Worm (Caenorhabditis elegans) whole organism, L3 larva: ENCODE results near the gene ser-1.
A peak's percentile ranks its signal among the peaks of the same experiment; 100 is the strongest.

Source experiments
- R02D3.7 ChIP-seq: fragments of 150-350 bp; optimal IDR thresholded peaks from 2 replicates; lab custom pipeline; 2014; ENCODE audit warnings: missing biosample characterization, missing genetic modification characterization
- ZK546.5 ChIP-seq: sonication (generic microtip); optimal IDR thresholded peaks from 2 replicates; lab custom pipeline; 2017; ENCODE audit warnings: missing biosample characterization, missing genetic modification characterization
- aly-2 ChIP-seq: fragments of 150-350 bp; optimal IDR thresholded peaks from 2 replicates; lab custom pipeline; 2014; ENCODE audit warnings: missing biosample characterization, missing genetic modification characterization
- ama-1 ChIP-seq: fragments of 150-350 bp; optimal IDR thresholded peaks from 2 replicates; lab custom pipeline; 2018
- ceh-16 ChIP-seq: sonication (generic microtip); optimal IDR thresholded peaks from 2 replicates; lab custom pipeline; 2017; ENCODE audit warnings: missing biosample characterization, missing genetic modification characterization
- ceh-28 ChIP-seq: fragments of 150-350 bp; optimal IDR thresholded peaks from 2 replicates; lab custom pipeline; 2014; ENCODE audit warnings: missing biosample characterization, missing genetic modification reagents, missing genetic modification characterization
- ceh-82 ChIP-seq: fragments of 150-350 bp; optimal IDR thresholded peaks from 2 replicates; lab custom pipeline; 2014; ENCODE audit warnings: missing biosample characterization, missing genetic modification characterization
- ceh-9 ChIP-seq: sonication (generic microtip); optimal IDR thresholded peaks from 2 replicates; lab custom pipeline; 2018; ENCODE audit warnings: missing biosample characterization, missing genetic modification characterization
- egl-27 ChIP-seq: sonication (generic microtip); optimal IDR thresholded peaks from 4 replicates; lab custom pipeline; 2017; ENCODE audit warnings: missing biosample characterization, missing genetic modification reagents, missing genetic modification characterization
- egl-5 ChIP-seq: fragments of 150-350 bp; optimal IDR thresholded peaks from 2 replicates; lab custom pipeline; 2017; ENCODE audit warnings: missing biosample characterization, missing genetic modification reagents, missing genetic modification characterization, inconsistent platforms
- elt-1 ChIP-seq: fragments of 150-350 bp; optimal IDR thresholded peaks from 2 replicates; lab custom pipeline; 2014; ENCODE audit warnings: missing biosample characterization, missing genetic modification characterization
- elt-2 ChIP-seq: sonication (generic microtip); optimal IDR thresholded peaks from 2 replicates; lab custom pipeline; 2016; ENCODE audit warnings: missing genetic modification reagents, mild to moderate bottlenecking, missing genetic modification characterization, missing compliant biosample characterization
- elt-3 ChIP-seq, 3 experiments: fragments of 150-350 bp in 1 of 3; sonication (generic microtip) in 2 of 3; optimal IDR thresholded peaks; 2 replicates in 2 of 3; 4 replicates in 1 of 3; lab custom pipeline; 2014 to 2017; ENCODE audit warnings: missing biosample characterization in 3 of 3, missing genetic modification characterization in 3 of 3
- eor-1 ChIP-seq, 2 experiments: fragments of 150-350 bp; optimal IDR thresholded peaks; 2 replicates each; lab custom pipeline; 2014 to 2018; ENCODE audit warnings: missing biosample characterization in 2 of 2, missing genetic modification characterization in 2 of 2
- fkh-10 ChIP-seq: sonication (generic microtip); optimal IDR thresholded peaks from 2 replicates; lab custom pipeline; 2017; ENCODE audit warnings: missing biosample characterization, missing genetic modification reagents, missing genetic modification characterization
- fkh-2 ChIP-seq: fragments of 150-350 bp; optimal IDR thresholded peaks from 2 replicates; lab custom pipeline; 2014; ENCODE audit warnings: missing biosample characterization, missing genetic modification reagents, missing genetic modification characterization
- fos-1 ChIP-seq: fragments of 150-350 bp; optimal IDR thresholded peaks from 2 replicates; lab custom pipeline; 2014; ENCODE audit warnings: missing biosample characterization, missing genetic modification characterization
- hmg-11 ChIP-seq: sonication (generic microtip); optimal IDR thresholded peaks from 2 replicates; lab custom pipeline; 2016; ENCODE audit warnings: missing genetic modification characterization, missing compliant biosample characterization
- jun-1 ChIP-seq: fragments of 150-350 bp; optimal IDR thresholded peaks from 2 replicates; lab custom pipeline; 2014; ENCODE audit warnings: missing biosample characterization, missing genetic modification reagents, missing genetic modification characterization
- lin-15B ChIP-seq: fragments of 150-350 bp; optimal IDR thresholded peaks from 2 replicates; lab custom pipeline; 2014; ENCODE audit warnings: missing biosample characterization, missing genetic modification characterization
- lin-39 ChIP-seq: fragments of 150-350 bp; optimal IDR thresholded peaks from 2 replicates; lab custom pipeline; 2018; ENCODE audit warnings: missing biosample characterization, missing genetic modification reagents, missing genetic modification characterization
- lsy-12 ChIP-seq: sonication (generic microtip); optimal IDR thresholded peaks from 2 replicates; lab custom pipeline; 2016; ENCODE audit warnings: mild to moderate bottlenecking, missing genetic modification characterization, missing compliant biosample characterization
- mdl-1 ChIP-seq: fragments of 150-350 bp; optimal IDR thresholded peaks from 2 replicates; lab custom pipeline; 2014; ENCODE audit warnings: missing biosample characterization, missing genetic modification characterization
- mml-1 ChIP-seq: fragments of 150-350 bp; sonication (generic microtip); optimal IDR thresholded peaks from 3 replicates; lab custom pipeline; 2014; ENCODE audit warnings: missing biosample characterization, missing genetic modification characterization
- nfya-1 ChIP-seq: sonication (generic microtip); optimal IDR thresholded peaks from 2 replicates; lab custom pipeline; 2017; ENCODE audit warnings: missing genetic modification characterization, mild to moderate bottlenecking, missing compliant biosample characterization, antibody characterized with exemption, moderate library complexity; ENCODE audit not compliant: insufficient read depth
- nhr-23 ChIP-seq: fragments of 150-350 bp; optimal IDR thresholded peaks from 2 replicates; lab custom pipeline; 2014; ENCODE audit warnings: missing biosample characterization, missing genetic modification reagents, missing genetic modification characterization
- nhr-237 ChIP-seq: fragments of 150-350 bp; optimal IDR thresholded peaks from 2 replicates; lab custom pipeline; 2014; ENCODE audit warnings: missing biosample characterization, missing genetic modification characterization
- nhr-25 ChIP-seq: sonication (generic microtip); optimal IDR thresholded peaks from 2 replicates; lab custom pipeline; 2017; ENCODE audit warnings: missing biosample characterization, missing genetic modification characterization
- nhr-28 ChIP-seq: fragments of 150-350 bp; optimal IDR thresholded peaks from 2 replicates; lab custom pipeline; 2014; ENCODE audit warnings: missing biosample characterization, missing genetic modification characterization
- nhr-43 ChIP-seq: sonication (generic microtip); optimal IDR thresholded peaks from 2 replicates; lab custom pipeline; 2016; ENCODE audit warnings: mild to moderate bottlenecking, missing genetic modification characterization, missing compliant biosample characterization; ENCODE audit not compliant: poor library complexity, severe bottlenecking
- nhr-67 ChIP-seq: fragments of 150-350 bp; optimal IDR thresholded peaks from 2 replicates; lab custom pipeline; 2014; ENCODE audit warnings: missing biosample characterization, missing genetic modification characterization
- nhr-77 ChIP-seq: fragments of 150-350 bp; optimal IDR thresholded peaks from 2 replicates; lab custom pipeline; 2014; ENCODE audit warnings: missing biosample characterization, missing genetic modification characterization
- pha-4 ChIP-seq: fragments of 150-350 bp; optimal IDR thresholded peaks from 2 replicates; lab custom pipeline; 2014; ENCODE audit warnings: missing biosample characterization, missing genetic modification reagents, missing genetic modification characterization
- pqm-1 ChIP-seq: fragments of 150-350 bp; optimal IDR thresholded peaks from 2 replicates; lab custom pipeline; 2017; ENCODE audit warnings: missing biosample characterization, missing genetic modification characterization, inconsistent platforms
- sea-2 ChIP-seq: fragments of 150-350 bp; sonication (generic microtip); optimal IDR thresholded peaks from 4 replicates; lab custom pipeline; 2014; ENCODE audit warnings: missing biosample characterization, missing genetic modification reagents, missing genetic modification characterization
- snpc-4 ChIP-seq: fragments of 150-350 bp; optimal IDR thresholded peaks from 2 replicates; lab custom pipeline; 2014; ENCODE audit warnings: missing biosample characterization, missing genetic modification characterization
- tbx-2 ChIP-seq: sonication (generic microtip); optimal IDR thresholded peaks from 2 replicates; lab custom pipeline; 2016; ENCODE audit warnings: mild to moderate bottlenecking, missing genetic modification characterization, missing compliant biosample characterization
- unc-62 ChIP-seq: fragments of 150-350 bp; sonication (generic microtip); optimal IDR thresholded peaks from 4 replicates; lab custom pipeline; 2014; ENCODE audit warnings: missing biosample characterization, missing genetic modification reagents, missing genetic modification characterization
- zag-1 ChIP-seq: fragments of 150-350 bp; optimal IDR thresholded peaks from 2 replicates; lab custom pipeline; 2014; ENCODE audit warnings: missing biosample characterization, missing genetic modification characterization
- ztf-11 ChIP-seq: fragments of 150-350 bp; optimal IDR thresholded peaks from 2 replicates; lab custom pipeline; 2014; ENCODE audit warnings: missing biosample characterization, missing genetic modification characterization
- ztf-4 ChIP-seq: fragments of 150-350 bp; optimal IDR thresholded peaks from 2 replicates; lab custom pipeline; 2014; ENCODE audit warnings: missing biosample characterization, missing genetic modification characterization

The ser-1 gene

DNA sequence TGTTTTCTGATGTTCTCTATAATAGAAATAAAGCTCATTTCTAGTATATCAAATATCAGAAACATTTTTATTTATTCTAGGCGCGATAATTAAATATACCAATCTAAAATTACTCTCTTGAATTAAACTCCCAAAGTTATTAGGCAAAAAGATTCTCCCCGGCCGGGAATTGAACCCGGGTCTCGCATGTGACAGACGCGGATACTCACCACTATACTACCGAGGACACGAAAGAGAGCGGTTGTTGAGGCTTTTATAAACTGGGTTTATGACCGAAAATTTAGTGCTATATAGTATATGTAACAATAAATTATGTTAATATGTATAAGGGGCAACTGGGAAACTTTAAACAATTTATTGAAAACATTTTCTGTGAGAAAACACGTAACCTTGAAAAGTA is 25.0 kb downstream of the ser-1 start (continued):
- no peak for TF ChIP-seq ceh-16 (tag; lab: Kevin White, UChicago)
- TF ChIP-seq mml-1 (tag; lab: Kevin White, UChicago): no peak
- TF ChIP-seq egl-5 (tag; lab: Kevin White, UChicago): no peak
- no peak for TF ChIP-seq zag-1 (tag; lab: Kevin White, UChicago)
- peak; percentile 50 for TF ChIP-seq elt-2 (tag; lab: Kevin White, UChicago)
- no peak for TF ChIP-seq ceh-9 (tag; lab: Kevin White, UChicago)
- TF ChIP-seq mdl-1 (tag; lab: Kevin White, UChicago): no peak
- no peak for TF ChIP-seq ama-1 (lab: Kevin White, UChicago)
- TF ChIP-seq aly-2 (tag; lab: Kevin White, UChicago): no peak
- TF ChIP-seq ceh-28 (tag; lab: Kevin White, UChicago): no peak
- TF ChIP-seq fkh-2: no peak
- no peak for TF ChIP-seq fos-1 (tag; lab: Kevin White, UChicago)
- peak; percentile 59 for TF ChIP-seq tbx-2 (tag; lab: Kevin White, UChicago)
- no peak for TF ChIP-seq lin-39
- no peak for TF ChIP-seq ZK546.5

DNA sequence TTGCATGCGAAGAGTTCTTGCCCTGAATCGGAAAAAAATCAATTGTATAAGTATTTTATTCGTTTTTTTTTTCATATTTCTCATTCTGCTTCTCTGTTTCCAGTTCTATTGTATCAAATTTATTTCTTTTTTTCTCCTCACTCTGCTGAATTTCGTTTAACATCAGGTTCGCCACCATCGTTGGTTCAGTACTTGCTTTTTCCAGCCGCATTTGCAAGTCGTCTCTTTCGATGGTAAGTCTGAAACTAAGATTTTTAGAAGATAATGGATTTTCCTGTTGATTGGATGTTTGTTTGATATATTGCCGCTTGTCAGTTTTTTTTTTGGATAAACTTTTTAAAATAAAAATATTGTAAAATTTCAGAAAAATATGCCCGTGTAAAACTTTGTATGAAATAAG is 27.6 kb downstream of the ser-1 start:
- TF ChIP-seq ceh-16 (tag; lab: Kevin White, UChicago) (no peak), fkh-10 (no peak), aly-2 (tag; lab: Kevin White, UChicago) (no peak), nhr-28 (tag; lab: Kevin White, UChicago) (no peak), nhr-67 (tag; lab: Kevin White, UChicago) (no peak), unc-62 (no peak), lsy-12 (tag; lab: Kevin White, UChicago) (no peak), fos-1 (tag; lab: Kevin White, UChicago) (no peak)
- TF ChIP-seq, all 47 proteins: peak for 0

DNA sequence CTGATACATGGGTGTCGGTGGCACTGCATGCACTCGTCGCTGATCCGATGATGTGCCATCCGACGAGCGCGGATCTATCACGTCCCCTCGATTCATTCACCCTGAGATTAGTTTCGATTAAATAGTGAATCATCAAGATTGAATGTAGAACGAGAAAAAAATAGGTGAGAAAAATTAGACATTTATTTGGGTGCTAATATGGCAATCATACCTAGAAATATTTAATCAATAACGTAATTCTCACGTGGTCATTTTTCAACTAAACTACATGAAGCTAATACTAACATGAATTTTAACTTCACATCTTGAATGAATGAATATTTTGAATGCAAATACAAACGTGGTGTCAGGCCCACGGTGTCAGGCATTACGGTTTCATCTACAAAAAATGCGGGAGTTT is 29.9 kb downstream of the ser-1 start, which contains the start of gene F59C12.3:
F59C12.3 (minus strand) TSS at position 101 of the 400 bp plus-strand sequence.
- TF ChIP-seq nhr-25 (tag; lab: Kevin White, UChicago) (no peak), lsy-12 (tag; lab: Kevin White, UChicago) (no peak), ztf-11 (tag; lab: Kevin White, UChicago) (no peak), nhr-77 (tag; lab: Kevin White, UChicago) (no peak), lin-39 (no peak)

DNA sequence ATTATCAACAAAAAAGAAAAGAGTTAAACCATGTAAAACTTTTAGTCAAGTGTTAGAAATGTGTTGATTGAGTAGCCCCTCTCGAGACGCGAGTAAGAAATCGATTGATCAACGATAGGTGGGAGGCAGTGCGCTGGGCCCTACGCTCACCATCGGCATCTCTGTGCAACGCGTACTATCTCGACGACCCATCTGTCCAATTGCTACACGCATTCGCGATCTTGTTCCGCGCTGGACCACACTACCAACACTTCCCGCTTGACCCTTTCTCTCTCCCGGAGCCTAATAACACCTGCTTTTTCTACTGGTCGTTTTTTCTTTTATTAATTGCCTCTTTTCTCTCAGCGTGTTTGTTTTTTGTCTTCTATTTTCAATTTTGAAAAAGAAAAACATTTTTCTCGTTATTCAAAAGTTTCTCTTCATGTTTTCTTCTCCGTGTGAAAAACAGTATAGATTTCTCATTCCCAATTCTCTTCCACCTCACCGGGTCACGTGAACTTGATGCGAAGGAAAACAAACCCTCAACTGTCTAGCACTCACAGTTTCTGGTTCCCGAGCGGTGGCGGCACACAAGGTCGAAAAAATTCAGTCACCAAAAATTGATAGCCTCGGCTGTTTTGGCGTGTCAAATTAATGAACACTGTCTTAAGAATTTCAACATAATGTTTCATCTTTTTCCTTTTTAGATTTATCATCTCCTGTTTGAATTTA is 31.9 kb downstream of the ser-1 start:
- no peak for TF ChIP-seq egl-27 (tag; lab: Kevin White, UChicago)
- TF ChIP-seq nhr-28 (tag; lab: Kevin White, UChicago): no peak
- TF ChIP-seq ceh-28 (tag; lab: Kevin White, UChicago): peak; percentile 69
- peak; percentile 58 for TF ChIP-seq nfya-1 (tag; lab: Kevin White, UChicago)
- no peak for TF ChIP-seq elt-1 (tag; lab: Kevin White, UChicago)
- TF ChIP-seq R02D3.7: no peak
- no peak for TF ChIP-seq nhr-77 (tag; lab: Kevin White, UChicago)
- TF ChIP-seq lin-15B (tag; lab: Kevin White, UChicago): no peak
- TF ChIP-seq lin-39: peak; percentile 39
- TF ChIP-seq unc-62: no peak
- TF ChIP-seq fkh-10: no peak
- TF ChIP-seq elt-3 (tag; optimal IDR thresholded peaks at IDR 0.05; lab: Kevin White, UChicago): no peak
- no peak for TF ChIP-seq tbx-2 (tag; lab: Kevin White, UChicago)
- no peak for TF ChIP-seq ztf-4
- no peak for TF ChIP-seq ceh-82 (tag; lab: Kevin White, UChicago)
- TF ChIP-seq nhr-23: no peak
- TF ChIP-seq snpc-4: peak; percentile 12
- TF ChIP-seq nhr-43 (tag; lab: Kevin White, UChicago): no peak
- no peak for TF ChIP-seq ZK546.5
- peak; percentile 56 for TF ChIP-seq egl-5 (tag; lab: Kevin White, UChicago)
- no peak for TF ChIP-seq pqm-1 (tag; lab: Kevin White, UChicago)
- no peak for TF ChIP-seq sea-2
- TF ChIP-seq mml-1 (tag; lab: Kevin White, UChicago): no peak
- no peak for TF ChIP-seq nhr-25 (tag; lab: Kevin White, UChicago)
- TF ChIP-seq nhr-237: no peak
- TF ChIP-seq nhr-67 (tag; lab: Kevin White, UChicago): no peak
- no peak for TF ChIP-seq eor-1 (tag; optimal IDR thresholded peaks at IDR 0.05; lab: Kevin White, UChicago)
- TF ChIP-seq hmg-11 (tag; lab: Kevin White, UChicago): peak; percentile 69
- peak; percentile 34 for TF ChIP-seq pha-4
- no peak for TF ChIP-seq jun-1 (tag; lab: Kevin White, UChicago)
